Fruit fly (Drosophila melanogaster): ENCODE results near the gene ND-B22.

The ND-B22 gene

DNA sequence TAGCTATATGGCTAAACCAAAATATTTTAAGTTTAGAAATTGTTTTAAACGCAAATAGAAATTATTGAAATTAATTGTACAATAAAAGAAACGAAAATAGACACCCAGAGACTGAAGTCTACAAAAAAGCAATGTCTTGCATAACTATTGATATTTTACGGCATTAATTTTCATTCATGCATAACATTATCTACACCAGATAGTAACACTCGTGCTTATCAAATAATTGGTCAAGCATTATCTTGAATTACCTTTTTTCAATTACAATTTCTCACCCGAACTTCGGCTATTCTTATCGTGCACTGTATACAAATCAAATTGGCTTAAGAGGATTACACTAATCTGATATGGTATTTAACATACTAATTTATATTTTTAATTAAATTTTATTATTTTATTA lies 5.2 kb upstream of the ND-B22 start:
- no peak for TF ChIP-seq eg (GFP tag; IDR thresholded peaks at IDR 0.05)
- no peak for TF ChIP-seq esn (GFP tag; optimal IDR thresholded peaks at IDR 0.05)
- TF ChIP-seq CG1621 (tag; optimal IDR thresholded peaks at IDR 0.05), result no peak
- no peak for TF ChIP-seq CG16779 (tag; optimal IDR thresholded peaks at IDR 0.05)
- no peak for TF ChIP-seq CG10669 (GFP tag; optimal IDR thresholded peaks at IDR 0.05)
- TF ChIP-seq Sox102F (GFP tag; optimal IDR thresholded peaks at IDR 0.05), result no peak
- TF ChIP-seq lz (GFP tag; optimal IDR thresholded peaks at IDR 0.05), result no peak
- TF ChIP-seq pdm3 (GFP tag; optimal IDR thresholded peaks at IDR 0.05), result no peak
- TF ChIP-seq topi (GFP tag; optimal IDR thresholded peaks at IDR 0.05), result no peak
- TF ChIP-seq achi (GFP tag; optimal IDR thresholded peaks at IDR 0.05), result no peak

DNA sequence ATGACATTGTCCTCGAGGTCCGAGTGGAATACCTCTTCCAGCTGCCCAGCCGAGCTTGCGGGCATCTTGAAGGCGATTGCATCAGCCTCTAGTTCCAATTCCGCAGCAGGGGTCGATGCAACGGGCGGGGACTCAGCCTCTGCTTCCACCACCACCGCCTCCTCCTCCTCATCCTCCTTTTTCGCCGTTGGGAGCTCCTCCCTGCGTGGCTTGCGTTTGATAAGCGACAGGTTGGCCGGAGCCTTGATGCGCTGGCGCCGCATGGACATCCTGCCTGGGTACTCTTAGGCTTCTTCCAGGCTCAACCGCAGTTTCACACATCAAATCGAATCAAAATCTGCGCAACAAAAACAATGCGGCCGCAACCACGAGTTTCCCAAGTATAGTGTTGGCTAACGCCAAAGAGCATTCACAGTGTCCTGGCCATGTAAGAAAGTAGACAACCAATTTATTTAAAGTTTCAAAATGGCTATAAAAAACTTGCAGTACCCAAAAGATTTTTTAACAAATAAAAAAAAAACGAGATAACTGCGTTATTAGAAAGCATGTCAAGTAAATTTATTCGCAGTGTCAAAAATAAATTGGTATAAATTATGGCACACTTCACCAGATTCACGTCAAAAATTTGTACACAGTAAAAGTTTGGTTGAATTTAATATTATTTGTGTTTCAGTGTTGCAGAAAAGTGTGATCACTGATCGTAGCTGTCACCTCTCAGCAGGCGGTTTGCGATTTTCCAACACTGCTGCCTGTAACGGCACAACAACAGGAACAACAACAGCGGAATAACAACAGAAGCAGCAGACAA lies 2.7 kb upstream of the ND-B22 start, which contains the start of the genes Bdp1 and CG6565:
Bdp1 (minus strand) TSS at position 456 of the 808 bp plus-strand sequence.
CG6565 (plus strand) TSS at position 585 of the 808 bp plus-strand sequence.
- TF ChIP-seq CG6854 (GFP tag; optimal IDR thresholded peaks at IDR 0.05), result peak; percentile 82
- peak; percentile 94 for TF ChIP-seq fd59A (GFP tag; optimal IDR thresholded peaks at IDR 0.05)
- TF ChIP-seq CG10669 (GFP tag; optimal IDR thresholded peaks at IDR 0.05), result peak; percentile 96
- peak; percentile 91 for TF ChIP-seq CG8119 (GFP tag; IDR thresholded peaks at IDR 0.05)
- TF ChIP-seq Sox102F (GFP tag; optimal IDR thresholded peaks at IDR 0.05), result peak; percentile 97
- TF ChIP-seq eg (GFP tag; IDR thresholded peaks at IDR 0.05), result peak; percentile 90
- TF ChIP-seq ss (GFP tag; optimal IDR thresholded peaks at IDR 0.05), result peak in 1 of 2 experiments; percentile 93
- TF ChIP-seq esn (GFP tag; optimal IDR thresholded peaks at IDR 0.05), result peak; percentile 99
- TF ChIP-seq Gug (GFP tag; IDR thresholded peaks at IDR 0.05), result peak; percentile 95
- peak; percentile 62 for TF ChIP-seq Eip93F (GFP tag; optimal IDR thresholded peaks at IDR 0.05)
- TF ChIP-seq achi (GFP tag; optimal IDR thresholded peaks at IDR 0.05), result peak; percentile 98
- TF ChIP-seq Eip75B (GFP tag; optimal IDR thresholded peaks at IDR 0.05), result peak; percentile 97
- peak; percentile 95 for TF ChIP-seq Lpt (GFP tag; optimal IDR thresholded peaks at IDR 0.05)
- peak; percentile 92 for TF ChIP-seq Ets96B (tag; optimal IDR thresholded peaks at IDR 0.05)
- TF ChIP-seq CG31627 (GFP tag; optimal IDR thresholded peaks at IDR 0.05), result peak; percentile 99
- TF ChIP-seq CG11902 (GFP tag; optimal IDR thresholded peaks at IDR 0.05), result peak; percentile 99
- peak; percentile 92 for TF ChIP-seq vri (GFP tag; optimal IDR thresholded peaks at IDR 0.05)
- peak; percentile 98 for TF ChIP-seq topi (GFP tag; optimal IDR thresholded peaks at IDR 0.05)
- TF ChIP-seq net (GFP tag; optimal IDR thresholded peaks at IDR 0.05), result peak; percentile 95
- peak; percentile 96 for TF ChIP-seq CG3919 (GFP tag; optimal IDR thresholded peaks at IDR 0.05)
- peak; percentile 99 for TF ChIP-seq OdsH (GFP tag; optimal IDR thresholded peaks at IDR 0.05)
- TF ChIP-seq CG6163 (GFP tag; IDR thresholded peaks at IDR 0.05), result peak; percentile 88
- TF ChIP-seq Ets21C (GFP tag; optimal IDR thresholded peaks at IDR 0.05), result peak; percentile 99
- peak; percentile 98 for TF ChIP-seq Hr4 (GFP tag; optimal IDR thresholded peaks at IDR 0.05)
- peak; percentile 97 for TF ChIP-seq Met (GFP tag; optimal IDR thresholded peaks at IDR 0.05)
- peak; percentile 99 for TF ChIP-seq CG4318 (GFP tag; optimal IDR thresholded peaks at IDR 0.05)
- peak; percentile 99 for TF ChIP-seq cyc (GFP tag; optimal IDR thresholded peaks at IDR 0.05)
- peak; percentile 95 for TF ChIP-seq CG6792 (GFP tag; optimal IDR thresholded peaks at IDR 0.05)
- peak; percentile 97 for TF ChIP-seq dac (GFP tag; optimal IDR thresholded peaks at IDR 0.05)
- TF ChIP-seq CG32006 (GFP tag; optimal IDR thresholded peaks at IDR 0.05), result peak; percentile 99
- peak; percentile 92 for TF ChIP-seq Hr38 (GFP tag; optimal IDR thresholded peaks at IDR 0.05)
- TF ChIP-seq CG9139 (GFP tag; optimal IDR thresholded peaks at IDR 0.05), result no peak
- TF ChIP-seq Eip78C (GFP tag), result peak; percentile 99
- peak; percentile 92 for TF ChIP-seq CG7368 (GFP tag; optimal IDR thresholded peaks at IDR 0.05)
- TF ChIP-seq lz (GFP tag; optimal IDR thresholded peaks at IDR 0.05), result peak; percentile 99
- TF ChIP-seq Smox (GFP tag; optimal IDR thresholded peaks at IDR 0.05), result peak; percentile 97
- TF ChIP-seq pdm3 (GFP tag; optimal IDR thresholded peaks at IDR 0.05), result peak; percentile 98
- TF ChIP-seq Sox14 (GFP tag; optimal IDR thresholded peaks at IDR 0.05), result peak; percentile 98
- TF ChIP-seq CG10631 (GFP tag; optimal IDR thresholded peaks at IDR 0.05), result peak; percentile 99
- TF ChIP-seq CG1621 (tag; optimal IDR thresholded peaks at IDR 0.05), result peak; percentile 83
- TF ChIP-seq Blimp-1 (GFP tag; optimal IDR thresholded peaks at IDR 0.05), result peak; percentile 86
- peak; percentile 93 for TF ChIP-seq CG11294 (GFP tag; IDR thresholded peaks at IDR 0.05)
- TF ChIP-seq salr (GFP tag; optimal IDR thresholded peaks at IDR 0.05), result peak; percentile 88 to 98
- no peak for TF ChIP-seq fd85E (GFP tag; optimal IDR thresholded peaks at IDR 0.05)
- peak; percentile 83 for TF ChIP-seq dsx (GFP tag; optimal IDR thresholded peaks at IDR 0.05; ENCODE audit: poor library complexity, severe bottlenecking)
- TF ChIP-seq CG15336 (GFP tag; IDR thresholded peaks at IDR 0.05), result peak; percentile 90
